Worm (Caenorhabditis elegans): ENCODE data around the gene nadk-2.

The nadk-2 gene

DNA sequence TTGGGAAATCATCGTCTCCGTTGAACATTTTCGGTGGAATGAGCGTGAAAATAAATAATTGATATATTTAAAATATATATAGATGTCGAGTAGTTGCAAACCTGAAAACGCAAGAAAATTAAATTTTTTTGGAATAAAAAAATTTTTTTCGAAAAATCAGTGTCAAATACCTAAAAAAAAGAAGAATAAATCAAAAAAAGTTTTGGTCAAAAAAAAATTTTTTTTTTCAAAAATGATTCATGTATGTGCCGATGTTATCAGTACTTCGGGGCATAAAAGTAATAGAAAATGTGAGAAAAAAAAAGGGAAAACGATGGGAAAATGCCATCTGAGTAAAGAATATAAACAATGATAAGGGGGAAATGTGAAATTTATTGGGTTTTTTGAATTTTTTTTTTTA, 50.5 kb downstream of the nadk-2 start, which contains the start of gene Y17G7B.17:
Y17G7B.17 (minus strand) TSS at position 101 of the 400 bp plus-strand sequence.
- no peak for TF ChIP-seq T23F11.4 (GFP tag; optimal IDR thresholded peaks at IDR 0.05)
- no peak for TF ChIP-seq hlh-15 (tag; optimal IDR thresholded peaks at IDR 0.05)
- TF ChIP-seq eyg-1 (tag; optimal IDR thresholded peaks at IDR 0.05), result no peak
- no peak for TF ChIP-seq tbx-2 (tag; optimal IDR thresholded peaks at IDR 0.05)
- no peak for TF ChIP-seq unc-42 (tag; optimal IDR thresholded peaks at IDR 0.05)
- no peak for TF ChIP-seq hlh-6 (tag; optimal IDR thresholded peaks at IDR 0.05)
- TF ChIP-seq pha-2 (tag; optimal IDR thresholded peaks at IDR 0.05), result no peak
- no peak for TF ChIP-seq ama-1 (optimal IDR thresholded peaks at IDR 0.05)
- no peak for TF ChIP-seq C38D4.7 (GFP tag; optimal IDR thresholded peaks at IDR 0.05)
- no peak for TF ChIP-seq pax-1 (tag; optimal IDR thresholded peaks at IDR 0.05)
- TF ChIP-seq sox-4 (tag; optimal IDR thresholded peaks at IDR 0.05), result no peak
- TF ChIP-seq odd-2 (tag; optimal IDR thresholded peaks at IDR 0.05), result no peak
- TF ChIP-seq ceh-22 (tag; optimal IDR thresholded peaks at IDR 0.05), result no peak
- no peak for TF ChIP-seq che-1 (tag; optimal IDR thresholded peaks at IDR 0.05)
- no peak for TF ChIP-seq mec-3 (tag; optimal IDR thresholded peaks at IDR 0.05; ENCODE audit: borderline replicate concordance)

DNA sequence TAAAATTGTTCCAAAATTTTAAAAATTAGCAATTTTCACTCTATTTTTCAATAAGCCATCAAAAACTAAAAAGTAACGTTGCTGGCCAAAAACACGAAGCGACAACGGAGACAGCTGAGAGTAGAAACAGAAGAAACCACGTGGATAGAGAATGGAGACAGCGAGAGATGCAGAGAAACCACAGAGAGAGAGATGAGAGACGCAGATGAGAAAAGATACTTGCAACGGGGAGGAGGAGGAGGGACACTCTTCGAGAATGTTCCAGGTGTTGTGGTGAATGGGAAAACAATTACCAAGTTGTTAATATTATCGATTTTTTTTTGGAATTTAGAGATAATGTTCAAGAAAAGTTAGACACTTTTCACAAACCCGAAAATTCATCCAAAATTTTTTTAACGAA, 53.0 kb downstream of the nadk-2 start:
- TF ChIP-seq pha-4 (tag; optimal IDR thresholded peaks at IDR 0.05) (no peak), pros-1 (tag; optimal IDR thresholded peaks at IDR 0.05) (peak; percentile 65), syd-9 (tag; optimal IDR thresholded peaks at IDR 0.05) (peak; percentile 33), unc-55 (GFP tag; optimal IDR thresholded peaks at IDR 0.05) (peak; percentile 97), madf-2 (tag; optimal IDR thresholded peaks at IDR 0.05) (no peak), ama-1 (optimal IDR thresholded peaks at IDR 0.05) (no peak), eyg-1 (tag; optimal IDR thresholded peaks at IDR 0.05) (no peak), unc-86 (tag; optimal IDR thresholded peaks at IDR 0.05) (peak; percentile 11), ttx-3 (tag; optimal IDR thresholded peaks at IDR 0.05) (no peak), nhr-11 (tag; optimal IDR thresholded peaks at IDR 0.05) (no peak), pqm-1 (tag; optimal IDR thresholded peaks at IDR 0.05) (no peak), pha-2 (tag; optimal IDR thresholded peaks at IDR 0.05) (no peak), rnt-1 (tag; optimal IDR thresholded peaks at IDR 0.05) (peak; percentile 99), odd-2 (tag; optimal IDR thresholded peaks at IDR 0.05) (no peak), ceh-30 (tag; optimal IDR thresholded peaks at IDR 0.05) (no peak), ceh-14 (tag; optimal IDR thresholded peaks at IDR 0.05) (peak; percentile 70), ceh-31 (tag; optimal IDR thresholded peaks at IDR 0.05) (peak; percentile 90), unc-42 (tag; optimal IDR thresholded peaks at IDR 0.05) (peak; percentile 74), pat-9 (tag; optimal IDR thresholded peaks at IDR 0.05) (no peak), gmeb-2 (tag; optimal IDR thresholded peaks at IDR 0.05) (no peak), ceh-34 (tag; optimal IDR thresholded peaks at IDR 0.05) (peak; percentile 84), zip-5 (tag; optimal IDR thresholded peaks at IDR 0.05) (no peak), ceh-48 (tag; optimal IDR thresholded peaks at IDR 0.05) (peak; percentile 85), F13H6.1 (tag; optimal IDR thresholded peaks at IDR 0.05) (peak; percentile 7), hlh-30 (tag; optimal IDR thresholded peaks at IDR 0.05; ENCODE audit: insufficient read depth) (peak; percentile 96), ceh-2 (tag; optimal IDR thresholded peaks at IDR 0.05) (peak; percentile 52), npax-4 (tag; optimal IDR thresholded peaks at IDR 0.05) (no peak), ceh-9 (tag; optimal IDR thresholded peaks at IDR 0.05) (no peak), elt-2 (tag; optimal IDR thresholded peaks at IDR 0.05) (peak; percentile 40), C38D4.7 (GFP tag; optimal IDR thresholded peaks at IDR 0.05) (no peak), T23F11.4 (GFP tag; optimal IDR thresholded peaks at IDR 0.05) (no peak), ref-2 (tag; optimal IDR thresholded peaks at IDR 0.05) (peak; percentile 88), fkh-6 (tag; optimal IDR thresholded peaks at IDR 0.05) (no peak), tbx-2 (tag; optimal IDR thresholded peaks at IDR 0.05) (peak; percentile 79), dmd-4 (tag; optimal IDR thresholded peaks at IDR 0.05; ENCODE audit: borderline replicate concordance) (no peak), fax-1 (tag; optimal IDR thresholded peaks at IDR 0.05) (no peak), nfya-1 (tag; optimal IDR thresholded peaks at IDR 0.05) (peak; percentile 95), dve-1 (tag; optimal IDR thresholded peaks at IDR 0.05) (peak; percentile 45), elt-4 (tag; optimal IDR thresholded peaks at IDR 0.05) (no peak), ceh-45 (GFP tag; IDR thresholded peaks at IDR 0.05) (no peak), ceh-22 (tag; optimal IDR thresholded peaks at IDR 0.05) (no peak), hlh-15 (tag; optimal IDR thresholded peaks at IDR 0.05) (no peak), hlh-6 (tag; optimal IDR thresholded peaks at IDR 0.05) (no peak), che-1 (tag; optimal IDR thresholded peaks at IDR 0.05) (no peak), lim-6 (tag; optimal IDR thresholded peaks at IDR 0.05) (no peak), hlh-13 (GFP tag; optimal IDR thresholded peaks at IDR 0.05) (no peak), pag-3 (tag; optimal IDR thresholded peaks at IDR 0.05; ENCODE audit: borderline replicate concordance) (no peak)
